Fruit fly (Drosophila melanogaster): ENCODE results near the gene IKKbeta.

dm6 chr3R:16038049-16038448, 11.2 kb downstream of the IKKbeta start:
- no peak for TF ChIP-seq CG11617 (GFP tag; optimal IDR thresholded peaks at IDR 0.05)
- no peak for TF ChIP-seq kay (GFP tag; ENCODE audit: borderline replicate concordance)
- no peak for TF ChIP-seq cic (GFP tag; optimal IDR thresholded peaks at IDR 0.05)
- no peak for TF ChIP-seq Crg-1 (GFP tag; optimal IDR thresholded peaks at IDR 0.05)
- TF ChIP-seq CG1620 (GFP tag; optimal IDR thresholded peaks at IDR 0.05): no peak
- no peak for TF ChIP-seq tj (GFP tag; optimal IDR thresholded peaks at IDR 0.05)
- TF ChIP-seq CG33017 (tag; optimal IDR thresholded peaks at IDR 0.05): no peak
- TF ChIP-seq CG5204 (GFP tag; optimal IDR thresholded peaks at IDR 0.05): no peak
- TF ChIP-seq bab1 (GFP tag; optimal IDR thresholded peaks at IDR 0.05): no peak
- no peak for TF ChIP-seq Mnt (GFP tag; optimal IDR thresholded peaks at IDR 0.05)
- TF ChIP-seq pad (GFP tag; optimal IDR thresholded peaks at IDR 0.05): no peak
- TF ChIP-seq Clk (GFP tag; optimal IDR thresholded peaks at IDR 0.05): no peak
